Fruit fly (Drosophila melanogaster) whole organism, embryonic: ENCODE measurements around the gene Pex10.

Experiments used
- Antp ChIP-seq: fragments of 200-800 bp; sonication (Bioruptor generic); optimal IDR thresholded peaks from 3 replicates; lab custom pipeline; 2016; ENCODE audit warnings: missing biosample characterization, missing genetic modification characterization
- B-H2 ChIP-seq: fragments of 200-800 bp; sonication (Bioruptor generic); optimal IDR thresholded peaks from 2 replicates; lab custom pipeline; 2018; ENCODE audit warnings: missing biosample characterization, mild to moderate bottlenecking, missing genetic modification characterization
- Bdp1 ChIP-seq: fragments of 200-800 bp; sonication (Bioruptor generic); optimal IDR thresholded peaks from 3 replicates; lab custom pipeline; 2016; ENCODE audit warnings: missing biosample characterization, missing genetic modification characterization
- Bteb2 ChIP-seq: fragments of 200-800 bp; sonication (Bioruptor generic); optimal IDR thresholded peaks from 2 replicates; lab custom pipeline; 2016; ENCODE audit warnings: missing biosample characterization, missing genetic modification characterization
- CG10366 ChIP-seq: fragments of 200-800 bp; sonication (Bioruptor generic); IDR thresholded peaks from 2 replicates; pipeline ENCODE4 v1.3.6; 2022; ENCODE audit warnings: missing biosample characterization, missing genetic modification characterization
- CG11695 ChIP-seq: fragments of 200-800 bp; sonication (Bioruptor generic); IDR thresholded peaks from 3 replicates; pipeline ENCODE4 v1.3.6; 2022; ENCODE audit warnings: missing biosample characterization, missing genetic modification characterization
- CG11696 ChIP-seq: fragments of 200-800 bp; sonication (Bioruptor generic); IDR thresholded peaks from 2 replicates; pipeline ENCODE4 v1.3.6; 2022; ENCODE audit warnings: missing biosample characterization, missing genetic modification characterization
- CG12659 ChIP-seq: fragments of 200-800 bp; sonication (Bioruptor generic); optimal IDR thresholded peaks from 3 replicates; lab custom pipeline; 2017; ENCODE audit warnings: mild to moderate bottlenecking, missing biosample characterization, missing genetic modification reagents, missing genetic modification characterization
- CG13123 ChIP-seq: fragments of 200-800 bp; sonication (Bioruptor generic); optimal IDR thresholded peaks from 2 replicates; lab custom pipeline; 2016; ENCODE audit warnings: missing biosample characterization, missing genetic modification characterization
- CG1529 ChIP-seq: fragments of 200-800 bp; sonication (Bioruptor generic); optimal IDR thresholded peaks from 3 replicates; lab custom pipeline; 2018; ENCODE audit warnings: missing biosample characterization, missing genetic modification characterization
- CG17328 ChIP-seq: fragments of 200-800 bp; sonication (Bioruptor generic); IDR thresholded peaks from 2 replicates; pipeline ENCODE4 v1.3.6; 2022; ENCODE audit warnings: missing biosample characterization, missing genetic modification characterization
- CG17359 ChIP-seq: fragments of 200-800 bp; sonication (Bioruptor generic); optimal IDR thresholded peaks from 3 replicates; lab custom pipeline; 2018; ENCODE audit warnings: missing biosample characterization, mild to moderate bottlenecking, missing genetic modification characterization, moderate library complexity
- CG30403 ChIP-seq: fragments of 200-800 bp; sonication (Bioruptor generic); optimal IDR thresholded peaks from 3 replicates; lab custom pipeline; 2016; ENCODE audit warnings: missing biosample characterization, missing genetic modification characterization
- CG3407 ChIP-seq: fragments of 200-800 bp; sonication (Bioruptor generic); optimal IDR thresholded peaks from 2 replicates; lab custom pipeline; 2018; ENCODE audit warnings: missing biosample characterization, mild to moderate bottlenecking, missing genetic modification characterization
- CG3995 ChIP-seq: fragments of 200-800 bp; sonication (Bioruptor generic); optimal IDR thresholded peaks from 3 replicates; lab custom pipeline; 2016; ENCODE audit warnings: missing biosample characterization, missing genetic modification characterization
- CG42726 ChIP-seq: fragments of 200-800 bp; sonication (Bioruptor generic); IDR thresholded peaks from 2 replicates; pipeline ENCODE4 v1.3.6; 2022; ENCODE audit warnings: missing biosample characterization, missing genetic modification characterization; ENCODE audit not compliant: partially characterized antibody
- CG4617 ChIP-seq: fragments of 200-800 bp; sonication (Bioruptor generic); optimal IDR thresholded peaks from 3 replicates; lab custom pipeline; 2016; ENCODE audit warnings: missing biosample characterization, missing genetic modification characterization, borderline replicate concordance
- CG4854 ChIP-seq: fragments of 200-800 bp; sonication (Bioruptor generic); optimal IDR thresholded peaks from 2 replicates; lab custom pipeline; 2016; ENCODE audit warnings: missing biosample characterization, missing genetic modification characterization, inconsistent platforms
- CG7372 ChIP-seq: fragments of 200-800 bp; sonication (Bioruptor generic); IDR thresholded peaks from 2 replicates; pipeline ENCODE4 v1.3.6; 2022; ENCODE audit warnings: missing biosample characterization, missing genetic modification characterization
- CG8281 ChIP-seq: fragments of 200-800 bp; sonication (Bioruptor generic); optimal IDR thresholded peaks from 2 replicates; lab custom pipeline; 2018; ENCODE audit warnings: missing biosample characterization, mild to moderate bottlenecking, missing genetic modification characterization, moderate library complexity
- CG9797 ChIP-seq: fragments of 200-800 bp; sonication (Bioruptor generic); optimal IDR thresholded peaks from 3 replicates; lab custom pipeline; 2018; ENCODE audit warnings: missing biosample characterization, mild to moderate bottlenecking, missing genetic modification characterization
- CG9876 ChIP-seq: fragments of 200-800 bp; sonication (Bioruptor generic); optimal IDR thresholded peaks from 2 replicates; lab custom pipeline; 2016; ENCODE audit warnings: missing biosample characterization, missing genetic modification characterization
- Dbx ChIP-seq: fragments of 200-800 bp; sonication (Bioruptor generic); IDR thresholded peaks from 3 replicates; pipeline ENCODE4 v1.3.6; 2022; ENCODE audit warnings: missing biosample characterization, missing genetic modification characterization
- Hey ChIP-seq: fragments of 200-800 bp; sonication (Bioruptor generic); optimal IDR thresholded peaks from 3 replicates; lab custom pipeline; 2018; ENCODE audit warnings: missing biosample characterization, mild to moderate bottlenecking, missing genetic modification characterization
- Myb ChIP-seq: fragments of 200-800 bp; sonication (Bioruptor generic); optimal IDR thresholded peaks from 2 replicates; lab custom pipeline; 2016; ENCODE audit warnings: missing biosample characterization, missing genetic modification characterization
- Sox102F ChIP-seq: fragments of 200-800 bp; sonication (Bioruptor generic); optimal IDR thresholded peaks from 2 replicates; lab custom pipeline; 2018; ENCODE audit warnings: missing biosample characterization, mild to moderate bottlenecking, missing genetic modification characterization, moderate library complexity
- Tbp ChIP-seq: fragments of >200 bp; optimal IDR thresholded peaks from 2 replicates; lab custom pipeline; 2018; ENCODE audit warnings: missing biosample characterization, missing genetic modification characterization
- bbx ChIP-seq: fragments of 200-800 bp; sonication (Bioruptor generic); IDR thresholded peaks from 2 replicates; pipeline ENCODE4 v1.3.6; 2022; ENCODE audit warnings: missing biosample characterization, missing genetic modification characterization; ENCODE audit not compliant: partially characterized antibody
- bigmax ChIP-seq: fragments of 200-800 bp; sonication (Bioruptor generic); optimal IDR thresholded peaks from 2 replicates; lab custom pipeline; 2018; ENCODE audit warnings: missing biosample characterization, mild to moderate bottlenecking, missing genetic modification characterization
- br ChIP-seq: fragments of >200 bp; optimal IDR thresholded peaks from 2 replicates; lab custom pipeline; 2017
- cas ChIP-seq: fragments of 200-800 bp; sonication (Bioruptor generic); IDR thresholded peaks from 2 replicates; pipeline ENCODE4 v1.3.6; 2022; ENCODE audit warnings: missing biosample characterization, missing genetic modification characterization
- cato ChIP-seq: fragments of 200-800 bp; sonication (Bioruptor generic); optimal IDR thresholded peaks from 2 replicates; lab custom pipeline; 2016; ENCODE audit warnings: missing biosample characterization, missing genetic modification characterization, borderline replicate concordance
- disco-r ChIP-seq: fragments of 200-800 bp; sonication (Bioruptor generic); optimal IDR thresholded peaks from 2 replicates; lab custom pipeline; 2016; ENCODE audit warnings: missing biosample characterization, missing genetic modification characterization
- dmrt11E ChIP-seq: fragments of 200-800 bp; sonication (Bioruptor generic); optimal IDR thresholded peaks from 3 replicates; lab custom pipeline; 2018; ENCODE audit warnings: missing biosample characterization, mild to moderate bottlenecking, missing genetic modification characterization, moderate library complexity
- en ChIP-seq: fragments of 200-800 bp; sonication (Bioruptor generic); optimal IDR thresholded peaks from 2 replicates; lab custom pipeline; 2016; ENCODE audit warnings: missing biosample characterization, missing genetic modification characterization
- eve ChIP-seq, 2 experiments: fragments of >200 bp; optimal IDR thresholded peaks; 2 replicates each; lab custom pipeline; 2017; ENCODE audit warnings: missing biosample characterization in 2 of 2, missing genetic modification characterization in 2 of 2
- ewg ChIP-seq: fragments of 200-800 bp; sonication (Bioruptor generic); optimal IDR thresholded peaks from 3 replicates; lab custom pipeline; 2017; ENCODE audit warnings: mild to moderate bottlenecking, missing biosample characterization, missing genetic modification reagents, missing genetic modification characterization
- fru ChIP-seq: fragments of >200 bp; optimal IDR thresholded peaks from 2 replicates; lab custom pipeline; 2017
- fu2 ChIP-seq: fragments of 200-800 bp; sonication (Bioruptor generic); optimal IDR thresholded peaks from 2 replicates; lab custom pipeline; 2016; ENCODE audit warnings: missing biosample characterization, missing genetic modification characterization
- h ChIP-seq: fragments of >200 bp; optimal IDR thresholded peaks from 2 replicates; lab custom pipeline; 2017
- lab ChIP-seq: fragments of 200-800 bp; sonication (Bioruptor generic); optimal IDR thresholded peaks from 3 replicates; lab custom pipeline; 2017; ENCODE audit warnings: missing biosample characterization, missing genetic modification characterization, mild to moderate bottlenecking, moderate library complexity, missing genetic modification reagents
- lmd ChIP-seq: fragments of 200-800 bp; sonication (Bioruptor generic); IDR thresholded peaks from 2 replicates; pipeline ENCODE4 v1.3.6; 2022; ENCODE audit warnings: missing biosample characterization, missing genetic modification characterization
- pb ChIP-seq: fragments of 200-800 bp; sonication (Bioruptor generic); optimal IDR thresholded peaks from 3 replicates; lab custom pipeline; 2016; ENCODE audit warnings: missing biosample characterization, missing genetic modification characterization
- sc ChIP-seq, 3 experiments: fragments of >200 bp in 2 of 3; fragments of 200-800 bp in 1 of 3; sonication (Bioruptor generic) in 1 of 3; optimal IDR thresholded peaks; 2 replicates in 2 of 3; 3 replicates in 1 of 3; lab custom pipeline; 2017; ENCODE audit warnings: mild to moderate bottlenecking in 1 of 3, missing biosample characterization in 1 of 3, missing genetic modification characterization in 1 of 3, missing genetic modification reagents in 1 of 3
- sens ChIP-seq: fragments of 200-800 bp; sonication (Bioruptor generic); peaks from one replicate; lab custom pipeline; 2016; ENCODE audit warnings: missing biosample characterization, missing genetic modification characterization
- sim ChIP-seq: fragments of 200-800 bp; sonication (Bioruptor generic); IDR thresholded peaks from 2 replicates; pipeline ENCODE4 v1.3.6; 2022; ENCODE audit warnings: missing biosample characterization, missing genetic modification characterization
- sisA ChIP-seq: fragments of 200-800 bp; sonication (Bioruptor generic); IDR thresholded peaks from 2 replicates; pipeline ENCODE4 v1.3.6; 2022; ENCODE audit warnings: missing biosample characterization, missing genetic modification characterization
- slou ChIP-seq: fragments of 200-800 bp; sonication (Bioruptor generic); optimal IDR thresholded peaks from 3 replicates; lab custom pipeline; 2016; ENCODE audit warnings: missing biosample characterization, missing genetic modification characterization
- sob ChIP-seq: fragments of 200-800 bp; sonication (Bioruptor generic); IDR thresholded peaks from 2 replicates; pipeline ENCODE4 v1.3.6; 2022; ENCODE audit warnings: missing biosample characterization, missing genetic modification characterization
- ssp ChIP-seq: fragments of 200-800 bp; sonication (Bioruptor generic); IDR thresholded peaks from 2 replicates; pipeline ENCODE4 v1.3.6; 2022; ENCODE audit warnings: missing biosample characterization, missing genetic modification characterization
- stc ChIP-seq: fragments of 200-800 bp; sonication (Bioruptor generic); IDR thresholded peaks from 2 replicates; pipeline ENCODE4 v1.3.6; 2022; ENCODE audit warnings: missing biosample characterization, missing genetic modification characterization

Pex10 gene

dm6 chr3L:1517274-1518047 lies 40.6 kb upstream of the Pex10 start (continued):
- TF ChIP-seq bbx (peak; percentile 85), disco-r (no peak), Hey (tag; lab: Kevin White, UChicago) (no peak), Myb (GFP tag; lab: Kevin White, UChicago) (peak; percentile 100), en (GFP tag; lab: Kevin White, UChicago) (peak; percentile 24), CG10366 (peak; percentile 52; the same call in 1 of the 2 replicates), sob (GFP tag; lab: Robert Waterston, UW) (peak; percentile 53), dmrt11E (tag; lab: Kevin White, UChicago) (peak; percentile 47), ssp (0 out of 2 replicates have a peak, but pooled peaks have one; percentile 31), Bdp1 (GFP tag; lab: Kevin White, UChicago) (peak; percentile 50), eve (GFP tag; optimal IDR thresholded peaks at IDR 0.05; lab: Kevin White, UChicago) (no peak), CG9797 (GFP tag; lab: Kevin White, UChicago) (peak; percentile 46), Bteb2 (GFP tag; lab: Kevin White, UChicago) (peak; percentile 32), h (lab: Kevin White, UChicago) (no peak), CG11695 (GFP tag; lab: Robert Waterston, UW) (peak; percentile 60), sim (GFP tag; lab: Robert Waterston, UW) (no peak), sens (GFP tag; lab: Kevin White, UChicago) (peak; percentile 95), lab (GFP tag; lab: Kevin White, UChicago) (peak; percentile 61), Antp (GFP tag; lab: Kevin White, UChicago) (peak; percentile 80), CG12659 (GFP tag; lab: Kevin White, UChicago) (peak; percentile 54), B-H2 (GFP tag; lab: Kevin White, UChicago) (no peak), ewg (peak; percentile 60), cas (GFP tag; lab: Robert Waterston, UW) (no peak), sisA (peak; percentile 71), cato (peak; percentile 12), CG7372 (no peak), CG8281 (tag; lab: Kevin White, UChicago) (no peak), lmd (GFP tag; lab: Robert Waterston, UW) (peak; percentile 40; the same call in 1 of the 2 replicates), CG4854 (no peak), Tbp (GFP tag; lab: Kevin White, UChicago) (no peak), sc (optimal IDR thresholded peaks at IDR 0.05; lab: Kevin White, UChicago) (no peak), sc (GFP tag; optimal IDR thresholded peaks at IDR 0.05; lab: Kevin White, UChicago) (no peak), CG11696 (GFP tag; lab: Robert Waterston, UW) (no peak), pb (GFP tag; lab: Kevin White, UChicago) (no peak), Sox102F (GFP tag; lab: Kevin White, UChicago) (peak; percentile 43), CG4617 (peak; percentile 52), CG3407 (GFP tag; lab: Kevin White, UChicago) (peak; percentile 17), CG13123 (GFP tag; lab: Kevin White, UChicago) (peak; percentile 63), Dbx (GFP tag; lab: Robert Waterston, UW) (no peak), CG3995 (GFP tag; lab: Kevin White, UChicago) (peak; percentile 94), slou (GFP tag; lab: Kevin White, UChicago) (no peak), fu2 (GFP tag; lab: Kevin White, UChicago) (peak; percentile 70), fru (lab: Kevin White, UChicago) (no peak), bigmax (no peak), br (lab: Kevin White, UChicago) (no peak), CG17359 (tag; lab: Kevin White, UChicago) (no peak), CG1529 (GFP tag; lab: Kevin White, UChicago) (no peak), CG9876 (GFP tag; lab: Kevin White, UChicago) (peak; percentile 29), CG42726 (GFP tag; lab: Robert Waterston, UW) (peak; percentile 83), stc (GFP tag; lab: Robert Waterston, UW) (peak; percentile 45), CG30403 (peak; percentile 59), CG17328 (GFP tag; lab: Robert Waterston, UW) (peak; percentile 53)
